Worm (Caenorhabditis elegans) whole organism, young adult: ENCODE measurements around the gene add-1.

Experiments used
- B0019.2 ChIP-seq: fragments of 200-800 bp; sonication (Bioruptor generic); conservative IDR thresholded peaks from 2 replicates; pipeline ENCODE4 v1.3.6; 2022; ENCODE audit warnings: missing genetic modification reagents, missing genetic modification characterization, missing compliant biosample characterization
- C06A6.2 ChIP-seq: fragments of 200-800 bp; sonication (Bioruptor generic); conservative IDR thresholded peaks from 2 replicates; pipeline ENCODE4 v1.3.6; 2022; ENCODE audit warnings: missing genetic modification characterization, missing compliant biosample characterization
- F10E7.11 ChIP-seq: sonication (generic microtip); optimal IDR thresholded peaks from 2 replicates; lab custom pipeline; 2017; ENCODE audit warnings: mild to moderate bottlenecking, missing genetic modification characterization, moderate library complexity, missing compliant biosample characterization
- F23B12.7 ChIP-seq: sonication (generic microtip); optimal IDR thresholded peaks from 2 replicates; lab custom pipeline; 2017; ENCODE audit warnings: missing genetic modification characterization, mild to moderate bottlenecking, missing compliant biosample characterization, antibody characterized with exemption, moderate library complexity; ENCODE audit not compliant: insufficient read depth
- F37B4.10 ChIP-seq: fragments of 200-800 bp; sonication (Bioruptor generic); IDR thresholded peaks from 2 replicates; pipeline ENCODE4 v1.3.6; 2022; ENCODE audit warnings: missing genetic modification characterization, missing compliant biosample characterization
- F49E8.2 ChIP-seq: sonication (generic microtip); optimal IDR thresholded peaks from 3 replicates; lab custom pipeline; 2017; ENCODE audit warnings: missing genetic modification characterization, mild to moderate bottlenecking, missing compliant biosample characterization, antibody characterized with exemption, moderate library complexity; ENCODE audit not compliant: insufficient read depth
- F55B11.4 ChIP-seq: sonication (generic microtip); optimal IDR thresholded peaks from 2 replicates; lab custom pipeline; 2016; ENCODE audit warnings: missing compliant biosample characterization, missing genetic modification characterization, borderline replicate concordance; ENCODE audit not compliant: insufficient read depth
- K12H6.12 ChIP-seq: fragments of 200-800 bp; sonication (Bioruptor generic); optimal IDR thresholded peaks from 2 replicates; lab custom pipeline; 2018; ENCODE audit warnings: mild to moderate bottlenecking, missing genetic modification characterization, missing compliant biosample characterization
- T26A5.8 ChIP-seq: sonication (generic microtip); optimal IDR thresholded peaks from 2 replicates; lab custom pipeline; 2016; ENCODE audit warnings: missing genetic modification characterization, missing compliant biosample characterization
- Y53F4B.3 ChIP-seq: fragments of 200-800 bp; sonication (Bioruptor generic); IDR thresholded peaks from 2 replicates; pipeline ENCODE4 v1.3.6; 2022; ENCODE audit warnings: missing genetic modification reagents, missing genetic modification characterization, missing compliant biosample characterization
- aptf-3 ChIP-seq: fragments of 200-800 bp; sonication (Bioruptor generic); IDR thresholded peaks from 2 replicates; pipeline ENCODE4 v1.3.6; 2022; ENCODE audit warnings: missing genetic modification characterization, missing compliant biosample characterization
- atf-7 ChIP-seq: sonication (generic microtip); optimal IDR thresholded peaks from 2 replicates; lab custom pipeline; 2017; ENCODE audit warnings: mild to moderate bottlenecking, missing genetic modification characterization, missing compliant biosample characterization
- attf-3 ChIP-seq: fragments of 200-800 bp; sonication (Bioruptor generic); conservative IDR thresholded peaks from 2 replicates; pipeline ENCODE4 v1.3.6; 2022; ENCODE audit warnings: missing genetic modification reagents, missing genetic modification characterization, missing compliant biosample characterization
- attf-6 ChIP-seq: fragments of 200-800 bp; sonication (Bioruptor generic); IDR thresholded peaks from 2 replicates; pipeline ENCODE4 v1.3.6; 2022; ENCODE audit warnings: missing genetic modification reagents, missing genetic modification characterization, missing compliant biosample characterization
- bed-2 ChIP-seq: fragments of 200-800 bp; sonication (Bioruptor generic); IDR thresholded peaks from 2 replicates; pipeline ENCODE4 v1.3.6; 2022; ENCODE audit warnings: missing genetic modification reagents, missing genetic modification characterization, missing compliant biosample characterization
- cebp-1 ChIP-seq, 2 experiments: fragments of 200-800 bp in 1 of 2; sonication (Bioruptor generic) in 1 of 2; sonication (generic microtip) in 1 of 2; IDR thresholded peaks in 1 of 2; optimal IDR thresholded peaks in 1 of 2; 2 replicates each; pipeline versions ENCODE4 v1.3.6 to Lab custom; 2017 to 2022; ENCODE audit warnings: missing compliant biosample characterization in 2 of 2, missing genetic modification characterization in 2 of 2, mild to moderate bottlenecking in 1 of 2, missing genetic modification reagents in 1 of 2, moderate library complexity in 1 of 2
- cebp-2 ChIP-seq: fragments of 200-800 bp; sonication (Bioruptor generic); IDR thresholded peaks from 2 replicates; pipeline ENCODE4 v1.3.6; 2022; ENCODE audit warnings: missing genetic modification characterization, missing compliant biosample characterization
- ceh-27 ChIP-seq: fragments of 200-800 bp; sonication (Bioruptor generic); optimal IDR thresholded peaks from 2 replicates; lab custom pipeline; 2018; ENCODE audit warnings: mild to moderate bottlenecking, missing genetic modification characterization, moderate library complexity, missing compliant biosample characterization
- ceh-40 ChIP-seq: fragments of 200-800 bp; sonication (Bioruptor generic); IDR thresholded peaks from 2 replicates; pipeline ENCODE4 v1.3.6; 2022; ENCODE audit warnings: missing genetic modification characterization, missing compliant biosample characterization
- ceh-79 ChIP-seq: sonication (generic microtip); optimal IDR thresholded peaks from 2 replicates; lab custom pipeline; 2017; ENCODE audit warnings: mild to moderate bottlenecking, missing genetic modification characterization, missing compliant biosample characterization
- dox-1 ChIP-seq: fragments of 200-800 bp; sonication (Bioruptor generic); IDR thresholded peaks from 2 replicates; pipeline ENCODE4 v1.3.6; 2022; ENCODE audit warnings: missing genetic modification reagents, missing genetic modification characterization, missing compliant biosample characterization
- dpff-1 ChIP-seq: sonication (generic microtip); optimal IDR thresholded peaks from 2 replicates; lab custom pipeline; 2017; ENCODE audit warnings: mild to moderate bottlenecking, missing genetic modification characterization, missing compliant biosample characterization
- egl-18 ChIP-seq: fragments of 200-800 bp; sonication (Bioruptor generic); IDR thresholded peaks from 2 replicates; pipeline ENCODE4 v1.3.6; 2022; ENCODE audit warnings: missing genetic modification reagents, missing genetic modification characterization, missing compliant biosample characterization
- egrh-3 ChIP-seq: fragments of 200-800 bp; sonication (Bioruptor generic); IDR thresholded peaks from 2 replicates; pipeline ENCODE4 v1.3.6; 2022; ENCODE audit warnings: missing genetic modification reagents, missing genetic modification characterization, missing compliant biosample characterization
- ets-4 ChIP-seq: fragments of 200-800 bp; sonication (Bioruptor generic); optimal IDR thresholded peaks from 2 replicates; lab custom pipeline; 2018; ENCODE audit warnings: mild to moderate bottlenecking, missing genetic modification characterization, missing compliant biosample characterization
- hmg-1.2 ChIP-seq: fragments of 200-800 bp; sonication (Bioruptor generic); IDR thresholded peaks from 2 replicates; pipeline ENCODE4 v1.3.6; 2022; ENCODE audit warnings: missing genetic modification reagents, missing genetic modification characterization, missing compliant biosample characterization
- lin-35 ChIP-seq, 3 experiments: fragments of 150-350 bp in 2 of 3; sonication (generic microtip) in 1 of 3; optimal IDR thresholded peaks; 2 replicates each; lab custom pipeline; 2014 to 2018; ENCODE audit warnings: missing biosample characterization in 3 of 3, missing genetic modification characterization in 3 of 3, missing genetic modification reagents in 3 of 3
- lin-40 ChIP-seq: sonication (generic microtip); optimal IDR thresholded peaks from 2 replicates; lab custom pipeline; 2016; ENCODE audit warnings: missing genetic modification characterization, mild to moderate bottlenecking, missing compliant biosample characterization, missing genotype, missing genetic modification reagents
- lin-54 ChIP-seq: fragments of 200-800 bp; sonication (Bioruptor generic); optimal IDR thresholded peaks from 2 replicates; lab custom pipeline; 2018; ENCODE audit warnings: mild to moderate bottlenecking, missing genetic modification characterization, missing compliant biosample characterization
- lir-1 ChIP-seq: fragments of 200-800 bp; sonication (Bioruptor generic); conservative IDR thresholded peaks from 2 replicates; pipeline ENCODE4 v1.3.6; 2022; ENCODE audit warnings: missing genetic modification reagents, missing genetic modification characterization, missing compliant biosample characterization
- madf-10 ChIP-seq: sonication (generic microtip); optimal IDR thresholded peaks from 2 replicates; lab custom pipeline; 2016; ENCODE audit warnings: mild to moderate bottlenecking, missing genetic modification characterization, missing compliant biosample characterization
- mcd-1 ChIP-seq: fragments of 200-800 bp; sonication (Bioruptor generic); IDR thresholded peaks from 2 replicates; pipeline ENCODE4 v1.3.6; 2022; ENCODE audit warnings: missing genetic modification reagents, missing genetic modification characterization, missing compliant biosample characterization
- mxl-1 ChIP-seq: sonication (generic microtip); optimal IDR thresholded peaks from 2 replicates; lab custom pipeline; 2016; ENCODE audit warnings: missing genetic modification characterization, missing compliant biosample characterization
- nfya-1 ChIP-seq: sonication (generic microtip); optimal IDR thresholded peaks from 2 replicates; lab custom pipeline; 2017; ENCODE audit warnings: antibody characterized with exemption, missing compliant biosample characterization, missing genetic modification characterization, borderline replicate concordance; ENCODE audit not compliant: insufficient read depth
- nfya-2 ChIP-seq: fragments of 200-800 bp; sonication (Bioruptor generic); IDR thresholded peaks from 2 replicates; pipeline ENCODE4 v1.3.6; 2022; ENCODE audit warnings: missing genetic modification reagents, missing genetic modification characterization, missing compliant biosample characterization
- nhr-80 ChIP-seq: sonication (generic microtip); optimal IDR thresholded peaks from 2 replicates; lab custom pipeline; 2016; ENCODE audit warnings: missing genetic modification characterization, missing compliant biosample characterization
- nhr-90 ChIP-seq: sonication (generic microtip); optimal IDR thresholded peaks from 2 replicates; lab custom pipeline; 2016; ENCODE audit warnings: missing genotype, mild to moderate bottlenecking, missing genetic modification characterization, missing compliant biosample characterization
- pha-4 ChIP-seq: fragments of 150-350 bp; sonication (generic microtip); optimal IDR thresholded peaks from 2 replicates; lab custom pipeline; 2014; ENCODE audit warnings: missing biosample characterization, missing genetic modification reagents, missing genetic modification characterization
- rec-8 ChIP-seq, 2 experiments: sonication (generic microtip); optimal IDR thresholded peaks; 2 replicates each; lab custom pipeline; 2016; ENCODE audit warnings: mild to moderate bottlenecking in 2 of 2, missing genetic modification characterization in 2 of 2, missing genetic modification reagents in 2 of 2, missing genotype in 2 of 2, missing biosample characterization in 1 of 2, missing compliant biosample characterization in 1 of 2, moderate library complexity in 1 of 2
- repo-1 ChIP-seq: sonication (generic microtip); optimal IDR thresholded peaks from 2 replicates; lab custom pipeline; 2017; ENCODE audit warnings: mild to moderate bottlenecking, missing genetic modification characterization, missing compliant biosample characterization
- snpc-4 ChIP-seq, 5 experiments: fragments of 150-350 bp in 1 of 5; sonication (generic microtip) in 4 of 5; optimal IDR thresholded peaks; 2 replicates each; lab custom pipeline; 2014 to 2018; ENCODE audit warnings: missing genetic modification characterization in 5 of 5, missing biosample characterization in 3 of 5, antibody characterized with exemption in 2 of 5, mild to moderate bottlenecking in 2 of 5, missing compliant biosample characterization in 2 of 5, missing genotype in 2 of 5, moderate library complexity in 2 of 5, missing genetic modification reagents in 1 of 5
- tbp1 ChIP-seq: fragments of 200-800 bp; sonication (Bioruptor generic); optimal IDR thresholded peaks from 2 replicates; lab custom pipeline; 2018; ENCODE audit warnings: mild to moderate bottlenecking, missing genetic modification characterization, missing compliant biosample characterization
- tbx-9 ChIP-seq: sonication (generic microtip); optimal IDR thresholded peaks from 2 replicates; lab custom pipeline; 2016; ENCODE audit warnings: borderline replicate concordance, missing genetic modification characterization, inconsistent platforms, missing compliant biosample characterization
- unc-130 ChIP-seq: sonication (generic microtip); optimal IDR thresholded peaks from 2 replicates; lab custom pipeline; 2016; ENCODE audit warnings: missing genetic modification reagents, missing genetic modification characterization, missing compliant biosample characterization
- zfh-2 ChIP-seq: fragments of 200-800 bp; sonication (Bioruptor generic); conservative IDR thresholded peaks from 2 replicates; pipeline ENCODE4 v1.3.6; 2022; ENCODE audit warnings: missing genetic modification reagents, missing genetic modification characterization, missing compliant biosample characterization
- zim-3 ChIP-seq: sonication (generic microtip); optimal IDR thresholded peaks from 2 replicates; lab custom pipeline; 2017; ENCODE audit warnings: mild to moderate bottlenecking, missing genetic modification characterization, moderate library complexity, missing compliant biosample characterization
- ztf-25 ChIP-seq: fragments of 200-800 bp; sonication (Bioruptor generic); IDR thresholded peaks from 2 replicates; pipeline ENCODE4 v1.3.6; 2022; ENCODE audit warnings: missing genetic modification reagents, missing genetic modification characterization, missing compliant biosample characterization
- ztf-3 ChIP-seq: fragments of 200-800 bp; sonication (Bioruptor generic); optimal IDR thresholded peaks from 2 replicates; lab custom pipeline; 2018; ENCODE audit warnings: mild to moderate bottlenecking, missing genetic modification characterization, missing compliant biosample characterization

Gene add-1

ce11 chrX:4899623-4900022, 39.8 kb upstream of the add-1 start:
- TF ChIP-seq F55B11.4 (tag; lab: Kevin White, UChicago) (no peak), ztf-3 (GFP tag; lab: Kevin White, UChicago) (no peak), cebp-1 (GFP tag; IDR thresholded peaks at IDR 0.05; lab: Robert Waterston, UW) (no peak), cebp-1 (tag; optimal IDR thresholded peaks at IDR 0.05; lab: Kevin White, UChicago) (peak; percentile 55), zim-3 (no peak), rec-8 (tag; optimal IDR thresholded peaks at IDR 0.05; lab: Kevin White, UChicago) (no peak), nfya-1 (tag; lab: Kevin White, UChicago) (no peak), aptf-3 (no peak), F37B4.10 (GFP tag; lab: Robert Waterston, UW) (no peak), repo-1 (tag; lab: Kevin White, UChicago) (no peak), attf-6 (no peak), B0019.2 (no peak), egl-18 (no peak), nhr-90 (no peak), cebp-2 (GFP tag; lab: Robert Waterston, UW) (no peak), bed-2 (no peak), ztf-25 (GFP tag; lab: Robert Waterston, UW) (no peak), zfh-2 (peak; percentile 97), Y53F4B.3 (GFP tag; lab: Robert Waterston, UW) (no peak), atf-7 (tag; lab: Kevin White, UChicago) (peak; percentile 70), pha-4 (tag; lab: Kevin White, UChicago) (no peak), K12H6.12 (tag; lab: Kevin White, UChicago) (peak; percentile 69), ets-4 (GFP tag; lab: Kevin White, UChicago) (no peak), nhr-80 (no peak), lin-40 (tag; lab: Kevin White, UChicago) (no peak), lin-35 (GFP tag; optimal IDR thresholded peaks at IDR 0.05; lab: Kevin White, UChicago) (no peak), hmg-1.2 (GFP tag; lab: Robert Waterston, UW) (peak; percentile 42; the same call in 1 of the 2 replicates), mxl-1 (no peak), T26A5.8 (tag; lab: Kevin White, UChicago) (no peak), ceh-27 (GFP tag; lab: Kevin White, UChicago) (peak; percentile 38), ceh-40 (GFP tag; lab: Robert Waterston, UW) (no peak), madf-10 (no peak), nfya-2 (GFP tag; lab: Robert Waterston, UW) (no peak), ceh-79 (tag; lab: Kevin White, UChicago) (no peak), F23B12.7 (tag; lab: Kevin White, UChicago) (no peak), unc-130 (no peak), attf-3 (GFP tag; lab: Robert Waterston, UW) (no peak), tbx-9 (tag; lab: Kevin White, UChicago) (no peak), F10E7.11 (tag; lab: Kevin White, UChicago) (no peak), tbp1 (no peak), lir-1 (GFP tag; lab: Robert Waterston, UW) (no peak), lin-54 (GFP tag; lab: Kevin White, UChicago) (no peak), egrh-3 (peak; percentile 76), mcd-1 (0 out of 2 replicates have a peak, but pooled peaks have one; percentile 23), dpff-1 (tag; lab: Kevin White, UChicago) (no peak), F49E8.2 (tag; lab: Kevin White, UChicago) (no peak), snpc-4 (GFP tag; optimal IDR thresholded peaks at IDR 0.05; lab: Kevin White, UChicago) (no peak), snpc-4 (tag; optimal IDR thresholded peaks at IDR 0.05; lab: Kevin White, UChicago) (no peak), dox-1 (GFP tag; lab: Robert Waterston, UW) (no peak), C06A6.2 (GFP tag; lab: Robert Waterston, UW) (no peak)
